Fruit fly (Drosophila melanogaster): ENCODE results near the gene Psf3.

Psf3 gene

DNA sequence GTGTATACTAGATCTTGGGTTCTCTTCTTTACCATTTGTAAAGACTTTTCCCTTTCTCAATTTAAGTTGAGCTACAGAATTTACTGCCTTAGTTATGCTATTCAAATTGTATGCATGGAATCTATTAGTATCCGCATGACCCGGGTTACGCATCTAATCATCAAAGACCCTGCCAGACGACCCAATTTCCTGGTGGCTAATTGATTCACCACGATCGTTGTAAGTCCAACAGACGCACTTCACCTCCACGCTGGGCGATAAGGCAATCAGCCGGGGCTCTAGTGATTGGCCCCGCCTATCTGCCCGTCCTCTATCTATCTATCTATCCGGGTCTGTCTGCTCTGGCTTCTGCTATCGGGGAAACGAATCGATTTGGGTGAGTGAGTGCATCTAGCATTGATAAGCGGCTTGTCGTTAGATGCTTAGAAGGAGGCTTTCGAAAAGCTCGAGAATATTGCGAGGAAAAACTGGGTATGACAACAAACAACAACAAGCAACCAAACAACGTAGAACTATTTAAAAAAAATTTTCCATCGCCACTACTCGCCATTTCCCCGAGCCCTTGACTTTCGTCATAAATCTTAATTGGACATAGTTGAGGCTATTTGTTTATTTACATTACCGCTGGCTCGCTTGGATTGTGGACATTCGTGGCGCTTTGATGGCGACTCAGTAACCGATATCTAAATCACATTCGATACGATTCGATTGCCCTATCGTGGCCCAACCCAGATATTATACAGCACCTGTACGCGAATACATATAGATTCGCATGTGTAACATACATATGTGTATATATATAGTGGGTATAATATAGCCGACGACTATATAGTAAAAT is 15.2 kb downstream of the Psf3 start:
- no peak for TF ChIP-seq psq (optimal IDR thresholded peaks at IDR 0.05)
- no peak for TF ChIP-seq usp (GFP tag; optimal IDR thresholded peaks at IDR 0.05)
- no peak for TF ChIP-seq CG8478 (optimal IDR thresholded peaks at IDR 0.05)
- no peak for TF ChIP-seq EcR (GFP tag; optimal IDR thresholded peaks at IDR 0.05)
- no peak for TF ChIP-seq Dll (optimal IDR thresholded peaks at IDR 0.05)
- TF ChIP-seq pan (optimal IDR thresholded peaks at IDR 0.05): no peak

- no peak for TF ChIP-seq psq (optimal IDR thresholded peaks at IDR 0.05)
- TF ChIP-seq CG8478 (optimal IDR thresholded peaks at IDR 0.05): no peak
- no peak for TF ChIP-seq usp (GFP tag; optimal IDR thresholded peaks at IDR 0.05)
- no peak for TF ChIP-seq Dll (optimal IDR thresholded peaks at IDR 0.05)
- no peak for TF ChIP-seq EcR (GFP tag; optimal IDR thresholded peaks at IDR 0.05)
- TF ChIP-seq pan (optimal IDR thresholded peaks at IDR 0.05): no peak
Measured at dm6 chrX:10369763-10370162, 15.9 kb downstream of the Psf3 start.

- TF ChIP-seq Dll (optimal IDR thresholded peaks at IDR 0.05): no peak
- no peak for TF ChIP-seq pan (optimal IDR thresholded peaks at IDR 0.05)
- TF ChIP-seq usp (GFP tag; optimal IDR thresholded peaks at IDR 0.05): no peak
- TF ChIP-seq EcR (GFP tag; optimal IDR thresholded peaks at IDR 0.05): no peak
- no peak for TF ChIP-seq CG8478 (optimal IDR thresholded peaks at IDR 0.05)
- TF ChIP-seq psq (optimal IDR thresholded peaks at IDR 0.05): no peak
Measured at dm6 chrX:10369315-10369714, 16.3 kb downstream of the Psf3 start.

DNA sequence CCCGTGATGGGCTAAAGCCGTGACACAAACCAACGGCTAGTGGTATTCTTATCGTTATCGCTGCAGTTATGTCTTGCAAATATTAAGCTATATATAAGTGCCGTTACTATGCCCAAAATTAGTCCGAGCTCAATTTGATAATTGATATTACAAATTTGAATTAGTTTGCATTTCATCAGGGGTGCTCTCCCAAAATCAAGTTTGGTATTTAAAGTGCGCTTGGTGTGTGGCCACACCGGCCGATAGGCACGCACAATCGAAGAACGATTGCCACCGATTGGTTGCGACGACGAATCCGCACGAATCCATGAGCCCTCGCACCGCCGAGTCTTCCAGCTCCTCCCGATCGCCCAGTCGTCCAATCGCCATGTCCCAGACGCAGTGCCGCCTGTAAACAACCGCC is 17.9 kb downstream of the Psf3 start, which contains the start of gene CG17841:
Gene CG17841, plus strand, starts transcription at position 252 of the 403 bp plus-strand sequence.
- no peak for TF ChIP-seq Dll (optimal IDR thresholded peaks at IDR 0.05)
- TF ChIP-seq pan (optimal IDR thresholded peaks at IDR 0.05): no peak
- no peak for TF ChIP-seq usp (GFP tag; optimal IDR thresholded peaks at IDR 0.05)
- no peak for TF ChIP-seq EcR (GFP tag; optimal IDR thresholded peaks at IDR 0.05)
- TF ChIP-seq CG8478 (optimal IDR thresholded peaks at IDR 0.05): no peak

- no peak for TF ChIP-seq Dll (optimal IDR thresholded peaks at IDR 0.05)
- TF ChIP-seq EcR (GFP tag; optimal IDR thresholded peaks at IDR 0.05): no peak
- no peak for TF ChIP-seq usp (GFP tag; optimal IDR thresholded peaks at IDR 0.05)
- no peak for TF ChIP-seq pan (optimal IDR thresholded peaks at IDR 0.05)
- no peak for TF ChIP-seq psq (optimal IDR thresholded peaks at IDR 0.05)
- TF ChIP-seq CG8478 (optimal IDR thresholded peaks at IDR 0.05): no peak
Measured at dm6 chrX:10367372-10367771, 18.3 kb downstream of the Psf3 start, which contains the start of gene CG32679. Gene CG32679, minus strand, starts transcription at chrX:10367472.

DNA sequence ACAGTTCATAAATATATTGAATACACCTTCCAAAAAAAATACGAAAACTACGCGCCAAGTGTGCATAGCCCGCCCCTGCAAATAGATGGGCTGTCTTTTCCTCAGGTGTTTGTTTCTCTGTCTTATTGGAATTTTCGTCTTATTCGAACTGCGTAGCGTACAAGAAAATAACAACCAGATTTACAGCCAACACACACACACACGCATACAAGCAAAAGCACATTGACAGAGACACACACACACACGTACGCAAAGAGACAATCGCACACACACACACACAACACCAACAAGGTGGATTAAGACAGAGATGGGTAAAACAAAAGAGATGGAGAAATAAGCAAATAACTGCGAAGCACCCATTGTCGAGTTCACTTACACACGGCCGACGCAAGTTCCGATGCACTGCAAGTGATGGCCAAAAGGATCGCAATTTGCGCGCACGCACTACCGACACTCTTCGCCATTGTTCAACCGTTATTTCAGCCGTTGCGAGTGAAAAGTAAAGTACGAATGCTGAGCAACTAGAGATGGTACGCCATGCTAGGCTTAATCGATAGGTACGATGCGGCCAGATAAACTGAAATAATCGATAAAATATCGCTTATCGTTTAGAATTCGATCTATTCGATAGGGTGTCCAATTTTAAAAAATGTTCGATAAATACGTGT is 19.8 kb downstream of the Psf3 start:
- TF ChIP-seq psq (optimal IDR thresholded peaks at IDR 0.05) (no peak), CG8478 (optimal IDR thresholded peaks at IDR 0.05) (no peak), EcR (GFP tag; optimal IDR thresholded peaks at IDR 0.05) (no peak), pan (optimal IDR thresholded peaks at IDR 0.05) (no peak), usp (GFP tag; optimal IDR thresholded peaks at IDR 0.05) (no peak), Dll (optimal IDR thresholded peaks at IDR 0.05) (no peak)

dm6 chrX:10364556-10365227 is 21.0 kb downstream of the Psf3 start:
- TF ChIP-seq CG8478 (optimal IDR thresholded peaks at IDR 0.05): no peak
- no peak for TF ChIP-seq EcR (GFP tag; optimal IDR thresholded peaks at IDR 0.05)
- TF ChIP-seq Dll (optimal IDR thresholded peaks at IDR 0.05): no peak
- TF ChIP-seq pan (optimal IDR thresholded peaks at IDR 0.05): no peak
- TF ChIP-seq usp (GFP tag; optimal IDR thresholded peaks at IDR 0.05): no peak
- no peak for TF ChIP-seq psq (optimal IDR thresholded peaks at IDR 0.05)

DNA sequence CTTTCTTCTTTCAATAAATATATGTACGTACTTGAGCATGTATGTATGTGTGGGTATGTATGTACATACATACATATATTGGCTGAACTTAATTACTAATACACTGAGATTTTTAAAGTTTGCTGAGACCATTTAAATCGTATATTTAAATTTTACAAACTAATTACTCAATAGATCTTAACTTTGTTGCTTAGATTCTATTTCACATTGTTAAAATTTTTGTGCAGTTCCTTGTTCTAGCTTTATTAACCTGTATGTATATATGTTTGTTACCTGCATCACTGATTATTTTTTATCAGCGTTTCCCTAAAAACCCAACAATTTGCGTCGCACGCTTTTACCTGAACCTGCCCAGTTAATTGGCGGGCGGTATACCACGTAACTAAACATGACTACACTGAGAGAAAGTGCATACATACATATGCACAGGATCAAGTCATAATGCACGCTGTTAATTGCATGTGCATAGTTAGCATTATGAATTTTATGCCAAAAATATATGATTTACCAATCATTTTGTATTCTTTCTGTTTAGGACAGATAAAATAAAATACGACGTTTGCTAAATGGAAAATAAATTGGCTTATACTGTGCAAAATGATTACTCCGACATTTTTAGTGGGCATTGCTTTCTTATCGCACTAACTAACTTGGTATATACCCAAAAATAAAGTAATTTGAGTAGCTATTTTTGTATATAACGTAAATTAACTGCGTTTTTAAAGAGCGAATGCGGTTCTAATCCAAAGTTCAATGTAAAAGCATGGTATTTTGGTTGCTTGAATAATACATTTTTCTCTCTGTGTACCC is 22.9 kb downstream of the Psf3 start:
- TF ChIP-seq CG8478 (optimal IDR thresholded peaks at IDR 0.05): no peak
- TF ChIP-seq psq (optimal IDR thresholded peaks at IDR 0.05): no peak
- no peak for TF ChIP-seq pan (optimal IDR thresholded peaks at IDR 0.05)
- TF ChIP-seq usp (GFP tag; optimal IDR thresholded peaks at IDR 0.05): no peak
- no peak for TF ChIP-seq EcR (GFP tag; optimal IDR thresholded peaks at IDR 0.05)
- TF ChIP-seq Dll (optimal IDR thresholded peaks at IDR 0.05): no peak

DNA sequence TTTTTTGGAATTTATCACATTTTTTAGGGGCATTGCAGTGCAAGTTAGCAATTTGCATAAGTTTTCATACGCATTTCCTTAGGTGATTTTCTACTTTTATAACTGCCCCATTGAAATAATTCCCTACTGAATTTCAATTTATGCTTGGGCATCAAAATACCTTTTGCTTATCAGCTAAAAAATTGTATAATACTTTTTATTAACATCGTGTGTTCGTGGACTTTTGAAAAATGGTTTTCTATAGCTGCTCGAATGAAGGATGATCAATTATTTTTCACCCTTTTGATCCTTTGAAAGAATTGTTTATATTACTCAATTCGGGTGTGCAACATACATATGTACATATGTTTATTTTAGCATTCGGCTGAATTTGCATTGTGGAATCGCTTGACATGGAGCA is 23.5 kb downstream of the Psf3 start:
- TF ChIP-seq psq (optimal IDR thresholded peaks at IDR 0.05) (no peak), Dll (optimal IDR thresholded peaks at IDR 0.05) (no peak), usp (GFP tag; optimal IDR thresholded peaks at IDR 0.05) (no peak)

DNA sequence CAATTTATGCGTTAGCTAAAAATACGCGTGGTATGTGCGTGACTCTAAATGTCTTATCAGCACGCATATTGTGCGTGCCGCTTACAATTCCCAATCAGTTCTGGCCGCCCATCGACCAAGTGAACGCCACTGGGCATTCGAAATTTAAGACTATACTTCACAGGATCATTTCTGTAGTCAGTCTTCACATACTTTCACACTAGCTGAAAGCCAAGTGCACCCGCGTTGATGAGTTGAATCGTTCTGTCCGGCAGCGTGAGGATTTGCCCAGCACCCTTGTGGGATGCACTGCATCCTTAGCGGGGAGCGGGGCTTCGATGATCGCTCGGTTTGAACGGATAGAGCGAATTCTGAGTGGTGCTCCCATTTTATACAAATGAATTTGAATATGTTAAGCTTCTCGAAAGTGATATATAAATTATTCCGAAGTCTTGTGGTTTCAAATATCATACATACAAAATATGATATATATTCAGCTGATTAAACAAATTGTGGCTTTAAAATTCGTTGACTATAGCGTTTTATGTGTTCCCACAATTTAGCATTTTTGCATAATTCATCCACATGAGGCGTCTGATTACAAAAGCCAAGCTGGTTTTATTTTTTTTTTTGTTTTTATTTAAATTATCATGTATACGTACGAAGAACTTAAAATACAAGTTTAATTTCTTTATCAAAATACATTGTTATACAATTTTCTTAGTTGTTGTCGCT is 37.5 kb downstream of the Psf3 start:
- TF ChIP-seq Dll (optimal IDR thresholded peaks at IDR 0.05) (no peak), CG8478 (optimal IDR thresholded peaks at IDR 0.05) (no peak), psq (optimal IDR thresholded peaks at IDR 0.05) (no peak), pan (optimal IDR thresholded peaks at IDR 0.05) (no peak), EcR (GFP tag; optimal IDR thresholded peaks at IDR 0.05) (no peak), usp (GFP tag; optimal IDR thresholded peaks at IDR 0.05) (no peak)

DNA sequence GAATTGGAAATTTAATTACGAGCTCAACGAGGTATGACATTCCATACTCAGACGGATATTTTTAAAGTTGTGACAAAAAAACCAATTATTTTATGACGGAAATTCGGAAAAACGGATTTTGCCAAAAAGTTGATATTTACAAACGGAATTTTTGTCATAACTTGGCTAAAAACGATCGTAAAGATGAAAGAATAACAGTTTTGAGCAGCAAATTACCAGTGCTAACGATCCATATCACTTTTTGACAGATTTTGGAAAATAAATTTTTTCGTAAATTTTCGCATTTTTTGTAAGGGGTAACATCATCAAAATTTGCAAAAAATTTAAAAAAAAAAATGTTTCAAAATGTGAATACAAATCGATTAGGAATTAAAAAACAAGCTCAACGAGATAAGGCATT is 45.2 kb downstream of the Psf3 start:
- TF ChIP-seq usp (GFP tag; optimal IDR thresholded peaks at IDR 0.05) (no peak), EcR (GFP tag; optimal IDR thresholded peaks at IDR 0.05) (no peak), CG8478 (optimal IDR thresholded peaks at IDR 0.05) (no peak), psq (optimal IDR thresholded peaks at IDR 0.05) (no peak), Dll (optimal IDR thresholded peaks at IDR 0.05) (no peak), pan (optimal IDR thresholded peaks at IDR 0.05) (no peak)

Measured in whole organism.